In the genomic region with DNA sequence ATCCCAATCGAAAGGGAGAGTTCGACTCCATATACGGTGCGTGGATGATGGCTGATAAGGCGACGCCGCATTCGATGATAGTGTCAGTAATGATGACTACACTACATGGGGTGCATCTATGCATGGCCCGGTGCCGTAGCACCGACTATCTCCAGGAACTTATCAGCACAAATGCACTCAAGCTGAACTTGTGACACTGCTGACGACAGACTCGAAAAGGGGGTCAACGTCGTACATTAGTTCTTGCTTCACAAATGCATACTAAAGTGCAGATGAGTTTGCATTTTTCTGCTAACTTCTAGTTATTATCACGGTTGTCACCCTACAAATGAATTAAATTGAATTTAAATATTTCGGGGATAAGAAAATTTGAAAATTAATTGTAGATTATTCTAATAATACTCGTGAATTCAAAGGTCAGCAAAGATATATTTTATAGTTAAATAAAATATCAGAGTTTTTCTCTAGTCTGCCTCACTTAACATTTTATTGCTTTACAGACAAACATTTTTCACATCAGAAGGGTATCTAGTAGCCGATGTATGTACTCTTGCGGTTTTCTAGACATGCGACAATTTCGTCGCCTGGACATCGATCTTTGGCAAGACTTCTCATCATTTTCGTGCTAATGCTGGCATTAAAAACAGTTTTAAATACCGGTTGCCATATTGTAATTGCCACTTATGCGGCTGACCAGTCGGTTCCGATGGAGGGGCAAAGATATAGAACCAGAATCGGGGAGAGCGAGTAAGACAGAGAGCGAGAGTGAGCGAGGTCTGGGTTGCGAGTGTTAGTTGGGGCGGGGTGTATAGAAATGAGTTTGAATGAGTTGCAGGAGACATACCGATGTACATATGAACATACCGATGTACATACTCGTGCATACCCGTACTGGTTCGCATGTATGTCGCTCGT, we compare ENCODE assay signal across 5 fruit fly cellular contexts.
TF ChIP-seq lines count a peak whose summit lies in the region.

No protein-coding gene starts in this region.

- TF ChIP-seq CTCF in whole organism, embryonic (GFP tag; optimal IDR thresholded peaks at IDR 0.05; lab: Kevin White, UChicago) = no peak

TF ChIP-seq in whole organism, adult, 20 proteins besides CTCF, POLR2A, EP300 and RAD21:
- peak in 1 of 2 experiments; percentile 30 for TF ChIP-seq cnc (optimal IDR thresholded peaks at IDR 0.05; lab: Kevin White, UChicago)
- peak; percentile 2 for TF ChIP-seq kay (GFP tag; lab: Kevin White, UChicago; ENCODE audit: borderline replicate concordance)
- TF ChIP-seq bab1 (GFP tag; optimal IDR thresholded peaks at IDR 0.05; lab: Kevin White, UChicago) = no peak
TF ChIP-seq in whole organism, adult: peak in this region for 2.

TF ChIP-seq in whole organism, embryonic, 481 proteins besides CTCF, POLR2A, EP300 and RAD21 (continues in another document):
- no peak for TF ChIP-seq ssp (GFP tag; IDR thresholded peaks at IDR 0.05; lab: Robert Waterston, UW)
- no peak for TF ChIP-seq CG12942 (GFP tag; optimal IDR thresholded peaks at IDR 0.05; lab: Kevin White, UChicago)
- no peak for TF ChIP-seq odd (GFP tag; optimal IDR thresholded peaks at IDR 0.05; lab: Kevin White, UChicago)
- no peak for TF ChIP-seq HmgZ (tag; optimal IDR thresholded peaks at IDR 0.05; lab: Kevin White, UChicago)
- TF ChIP-seq CG8924 (tag; optimal IDR thresholded peaks at IDR 0.05; lab: Kevin White, UChicago) = no peak
- TF ChIP-seq MESR4 (GFP tag; optimal IDR thresholded peaks at IDR 0.05; lab: Kevin White, UChicago) = no peak
- no peak for TF ChIP-seq gfzf (GFP tag; optimal IDR thresholded peaks at IDR 0.05; lab: Kevin White, UChicago)
- TF ChIP-seq CG18599 (GFP tag; optimal IDR thresholded peaks at IDR 0.05; lab: Kevin White, UChicago) = no peak
- TF ChIP-seq CG8290 (GFP tag; optimal IDR thresholded peaks at IDR 0.05; lab: Kevin White, UChicago) = no peak
- TF ChIP-seq CG8290 (tag; optimal IDR thresholded peaks at IDR 0.05; lab: Kevin White, UChicago) = peak in 1 of 2 experiments; percentile 23
- no peak for TF ChIP-seq btn (GFP tag; optimal IDR thresholded peaks at IDR 0.05; lab: Kevin White, UChicago)
- TF ChIP-seq Asciz (GFP tag; optimal IDR thresholded peaks at IDR 0.05; lab: Kevin White, UChicago) = no peak
- no peak for TF ChIP-seq Atf6 (GFP tag; IDR thresholded peaks at IDR 0.05; lab: Robert Waterston, UW)
- peak; percentile 65 to 85 for TF ChIP-seq Trl (optimal IDR thresholded peaks at IDR 0.05; lab: Kevin White, UChicago)
- TF ChIP-seq Trl (GFP tag; optimal IDR thresholded peaks at IDR 0.05; lab: Kevin White, UChicago) = no peak
- no peak for TF ChIP-seq Mrtf (GFP tag; IDR thresholded peaks at IDR 0.05; lab: Robert Waterston, UW)
- no peak for TF ChIP-seq mirr (GFP tag; optimal IDR thresholded peaks at IDR 0.05; lab: Kevin White, UChicago)
- no peak for TF ChIP-seq chm (GFP tag; IDR thresholded peaks at IDR 0.05; lab: Robert Waterston, UW)
- no peak for TF ChIP-seq Oli (tag; optimal IDR thresholded peaks at IDR 0.05; lab: Kevin White, UChicago)
- no peak for TF ChIP-seq Dad (GFP tag; optimal IDR thresholded peaks at IDR 0.05; lab: Kevin White, UChicago)

TF ChIP-seq in whole organism, prepupa, 60 proteins besides CTCF, POLR2A, EP300 and RAD21 (continues in another document):
- peak; percentile 17 for TF ChIP-seq acj6 (GFP tag; optimal IDR thresholded peaks at IDR 0.05; lab: Kevin White, UChicago)
- peak; percentile 62 for TF ChIP-seq CG15336 (GFP tag; IDR thresholded peaks at IDR 0.05; lab: Robert Waterston, UW)
- peak; percentile 2 for TF ChIP-seq Met (GFP tag; optimal IDR thresholded peaks at IDR 0.05; lab: Kevin White, UChicago)
- TF ChIP-seq CG6792 (GFP tag; optimal IDR thresholded peaks at IDR 0.05; lab: Kevin White, UChicago) = no peak
- no peak for TF ChIP-seq CG31627 (GFP tag; optimal IDR thresholded peaks at IDR 0.05; lab: Kevin White, UChicago)
- TF ChIP-seq Ets21C (GFP tag; optimal IDR thresholded peaks at IDR 0.05; lab: Kevin White, UChicago) = no peak
- peak; percentile 57 for TF ChIP-seq Hr4 (GFP tag; optimal IDR thresholded peaks at IDR 0.05; lab: Kevin White, UChicago)
- peak; percentile 35 for TF ChIP-seq OdsH (GFP tag; optimal IDR thresholded peaks at IDR 0.05; lab: Kevin White, UChicago)
- no peak for TF ChIP-seq CG9139 (GFP tag; optimal IDR thresholded peaks at IDR 0.05; lab: Kevin White, UChicago)
- no peak for TF ChIP-seq dac (GFP tag; optimal IDR thresholded peaks at IDR 0.05; lab: Kevin White, UChicago)
- no peak for TF ChIP-seq CG6854 (GFP tag; optimal IDR thresholded peaks at IDR 0.05; lab: Kevin White, UChicago)
- TF ChIP-seq Sox15 (GFP tag; optimal IDR thresholded peaks at IDR 0.05; lab: Kevin White, UChicago) = no peak
- TF ChIP-seq esn (GFP tag; optimal IDR thresholded peaks at IDR 0.05; lab: Kevin White, UChicago) = no peak
- TF ChIP-seq eg (GFP tag; IDR thresholded peaks at IDR 0.05; lab: Robert Waterston, UW) = peak; percentile 3; the same call in 2 of the 3 replicates
- TF ChIP-seq CG11294 (GFP tag; IDR thresholded peaks at IDR 0.05; lab: Robert Waterston, UW) = no peak
- TF ChIP-seq vri (GFP tag; optimal IDR thresholded peaks at IDR 0.05; lab: Kevin White, UChicago) = no peak
- TF ChIP-seq Sox102F (GFP tag; optimal IDR thresholded peaks at IDR 0.05; lab: Kevin White, UChicago) = no peak
- no peak for TF ChIP-seq CG34406 (GFP tag; optimal IDR thresholded peaks at IDR 0.05; lab: Kevin White, UChicago)
- TF ChIP-seq ss (GFP tag; optimal IDR thresholded peaks at IDR 0.05; lab: Kevin White, UChicago) = no peak
- TF ChIP-seq Eip93F (GFP tag; optimal IDR thresholded peaks at IDR 0.05; lab: Kevin White, UChicago) = no peak

TF ChIP-seq in whole organism, pupa, 21 proteins besides CTCF, POLR2A, EP300 and RAD21:
- TF ChIP-seq Pif1B (GFP tag; optimal IDR thresholded peaks at IDR 0.05; lab: Kevin White, UChicago) = no peak
- peak; percentile 8 for TF ChIP-seq CG17806 (tag; optimal IDR thresholded peaks at IDR 0.05; lab: Kevin White, UChicago)
- peak; percentile 19; the same call in 2 of the 3 replicates for TF ChIP-seq CG4496 (GFP tag; IDR thresholded peaks at IDR 0.05; lab: Robert Waterston, UW)
- peak; percentile 47 for TF ChIP-seq CG8301 (tag; optimal IDR thresholded peaks at IDR 0.05; lab: Kevin White, UChicago)
- peak; percentile 50 for TF ChIP-seq CG8159 (tag; optimal IDR thresholded peaks at IDR 0.05; lab: Kevin White, UChicago)
- no peak for TF ChIP-seq CG10348 (GFP tag; IDR thresholded peaks at IDR 0.05; lab: Robert Waterston, UW)
- peak; percentile 29 for TF ChIP-seq CG34367 (tag; optimal IDR thresholded peaks at IDR 0.05; lab: Kevin White, UChicago)
- TF ChIP-seq EcR (GFP tag; optimal IDR thresholded peaks at IDR 0.05; lab: Kevin White, UChicago) = peak; percentile 28
- peak; percentile 42 for TF ChIP-seq CG9948 (tag; optimal IDR thresholded peaks at IDR 0.05; lab: Kevin White, UChicago)
- TF ChIP-seq CG14655 (GFP tag; optimal IDR thresholded peaks at IDR 0.05; lab: Kevin White, UChicago) = peak; percentile 33
- TF ChIP-seq Ets98B (GFP tag; IDR thresholded peaks at IDR 0.05; lab: Robert Waterston, UW) = peak; percentile 4; the same call in 1 of the 2 replicates
- TF ChIP-seq CG32121 (GFP tag; IDR thresholded peaks at IDR 0.05; lab: Robert Waterston, UW) = peak; percentile 27; the same call in 1 of the 2 replicates
- TF ChIP-seq rn (GFP tag; IDR thresholded peaks at IDR 0.05; lab: Robert Waterston, UW) = no peak
- TF ChIP-seq Pif1A (GFP tag; optimal IDR thresholded peaks at IDR 0.05; lab: Kevin White, UChicago) = no peak
- peak; percentile 40 for TF ChIP-seq CG15710 (tag; optimal IDR thresholded peaks at IDR 0.05; lab: Kevin White, UChicago)
- no peak for TF ChIP-seq CG12605 (GFP tag; IDR thresholded peaks at IDR 0.05; lab: Robert Waterston, UW)
- no peak for TF ChIP-seq gl (tag; optimal IDR thresholded peaks at IDR 0.05; lab: Kevin White, UChicago)

TF ChIP-seq in whole organism, wandering third instar larva, 38 proteins besides CTCF, POLR2A, EP300 and RAD21:
- TF ChIP-seq ey (GFP tag; optimal IDR thresholded peaks at IDR 0.05; lab: Kevin White, UChicago) = no peak
- TF ChIP-seq Hr83 (GFP tag; optimal IDR thresholded peaks at IDR 0.05; lab: Kevin White, UChicago; ENCODE audit: poor library complexity, severe bottlenecking) = no peak
- TF ChIP-seq woc (GFP tag; optimal IDR thresholded peaks at IDR 0.05; lab: Kevin White, UChicago) = peak; percentile 49
- TF ChIP-seq OdsH (GFP tag; optimal IDR thresholded peaks at IDR 0.05; lab: Kevin White, UChicago) = no peak
- peak in 1 of 2 experiments; percentile 61 for TF ChIP-seq dl (GFP tag; optimal IDR thresholded peaks at IDR 0.05; lab: Kevin White, UChicago; ENCODE audit: insufficient read depth in 1 of 2, partially characterized antibody in 2 of 2)
- no peak for TF ChIP-seq dmrt93B (GFP tag; optimal IDR thresholded peaks at IDR 0.05; lab: Kevin White, UChicago)
- no peak for TF ChIP-seq fru (GFP tag; optimal IDR thresholded peaks at IDR 0.05; lab: Kevin White, UChicago)
- TF ChIP-seq Dif (GFP tag; optimal IDR thresholded peaks at IDR 0.05; lab: Kevin White, UChicago; ENCODE audit: partially characterized antibody) = peak; percentile 87
- peak; percentile 38 for TF ChIP-seq Vsx2 (GFP tag; optimal IDR thresholded peaks at IDR 0.05; lab: Kevin White, UChicago; ENCODE audit: partially characterized antibody)
- no peak for TF ChIP-seq CG32264 (GFP tag; optimal IDR thresholded peaks at IDR 0.05; lab: Kevin White, UChicago)
